Worm (Caenorhabditis elegans) whole organism, early embryonic: Measurements from ENCODE around the gene gldi-10.

Experiments
- B0310.2 ChIP-seq: sonication (generic microtip); optimal IDR thresholded peaks from 2 replicates; lab custom pipeline; 2016; ENCODE audit warnings: mild to moderate bottlenecking, missing genetic modification characterization, missing compliant biosample characterization
- F13C5.2 ChIP-seq: sonication (generic microtip); optimal IDR thresholded peaks from 2 replicates; lab custom pipeline; 2017; ENCODE audit warnings: mild to moderate bottlenecking, missing genetic modification characterization, inconsistent platforms, missing compliant biosample characterization
- aly-1 ChIP-seq: sonication (generic microtip); optimal IDR thresholded peaks from 2 replicates; lab custom pipeline; 2016; ENCODE audit warnings: missing genetic modification characterization, missing compliant biosample characterization
- ama-1 ChIP-seq: fragments of 150-350 bp; optimal IDR thresholded peaks from 2 replicates; lab custom pipeline; 2014
- ceh-13 ChIP-seq: fragments of 200-800 bp; sonication (Bioruptor generic); optimal IDR thresholded peaks from 2 replicates; lab custom pipeline; 2018; ENCODE audit warnings: mild to moderate bottlenecking, missing genetic modification characterization, missing compliant biosample characterization
- ceh-36 ChIP-seq: sonication (generic microtip); optimal IDR thresholded peaks from 2 replicates; lab custom pipeline; 2016; ENCODE audit warnings: missing genetic modification characterization, inconsistent platforms, missing compliant biosample characterization
- ets-7 ChIP-seq: sonication (generic microtip); optimal IDR thresholded peaks from 2 replicates; lab custom pipeline; 2016; ENCODE audit warnings: missing genotype, missing genetic modification characterization, missing compliant biosample characterization
- flt-1 ChIP-seq: fragments of 200-800 bp; sonication (Bioruptor generic); IDR thresholded peaks from 2 replicates; pipeline ENCODE4 v1.3.6; 2022; ENCODE audit warnings: missing genetic modification characterization, missing compliant biosample characterization
- hmbx-1 ChIP-seq: sonication (generic microtip); optimal IDR thresholded peaks from 2 replicates; lab custom pipeline; 2016; ENCODE audit warnings: mild to moderate bottlenecking, missing genetic modification characterization, missing compliant biosample characterization
- hmg-4 ChIP-seq: fragments of 200-800 bp; sonication (Bioruptor generic); optimal IDR thresholded peaks from 2 replicates; lab custom pipeline; 2018; ENCODE audit warnings: mild to moderate bottlenecking, missing genetic modification characterization, missing compliant biosample characterization
- hnd-1 ChIP-seq: sonication (generic microtip); optimal IDR thresholded peaks from 2 replicates; lab custom pipeline; 2016; ENCODE audit warnings: missing genetic modification characterization, missing compliant biosample characterization
- pes-1 ChIP-seq: fragments of 200-800 bp; sonication (Bioruptor generic); IDR thresholded peaks from 2 replicates; pipeline ENCODE4 v1.3.6; 2022; ENCODE audit warnings: missing genetic modification reagents, missing genetic modification characterization, missing compliant biosample characterization
- scrt-1 ChIP-seq: fragments of 200-800 bp; sonication (Bioruptor generic); IDR thresholded peaks from 2 replicates; pipeline ENCODE4 v1.3.6; 2022; ENCODE audit warnings: missing genetic modification characterization, missing compliant biosample characterization
- sea-1 ChIP-seq: fragments of 200-800 bp; sonication (Bioruptor generic); conservative IDR thresholded peaks from 2 replicates; pipeline ENCODE4 v1.3.6; 2022; ENCODE audit warnings: missing genetic modification characterization, missing compliant biosample characterization
- tbx-11 ChIP-seq: fragments of 200-800 bp; sonication (Bioruptor generic); IDR thresholded peaks from 2 replicates; pipeline ENCODE4 v1.3.6; 2022; ENCODE audit warnings: missing genetic modification characterization, missing compliant biosample characterization
- tbx-37 ChIP-seq: fragments of 200-800 bp; sonication (Bioruptor generic); conservative IDR thresholded peaks from 2 replicates; pipeline ENCODE4 v1.3.6; 2022; ENCODE audit warnings: missing genetic modification reagents, missing genetic modification characterization, missing compliant biosample characterization
- tra-4 ChIP-seq: sonication (generic microtip); optimal IDR thresholded peaks from 2 replicates; lab custom pipeline; 2017; ENCODE audit warnings: missing genetic modification characterization, missing compliant biosample characterization

gldi-10 gene

DNA sequence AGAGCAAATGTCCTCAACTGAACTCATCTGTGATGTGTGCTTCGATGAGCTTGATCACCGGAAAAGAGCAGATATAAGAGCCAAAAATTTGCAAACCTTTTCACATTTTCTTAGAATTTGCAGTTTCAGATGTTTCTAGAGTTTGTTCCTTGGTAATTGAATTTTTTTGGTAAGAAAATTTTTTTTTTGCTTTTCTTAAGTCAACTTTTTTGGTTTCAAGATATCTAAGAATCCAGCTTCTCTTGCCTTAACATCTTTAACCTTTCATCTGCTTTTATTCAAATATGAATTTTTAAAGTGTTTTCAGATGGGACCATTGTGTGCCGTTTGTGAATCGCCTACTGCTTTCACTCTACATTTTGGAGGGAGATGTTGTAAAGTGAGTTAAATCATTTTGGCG lies 29.3 kb upstream of the gldi-10 start, which contains the start of gene nhr-11:
TSS of gene nhr-11 (plus strand) at position 301 of the 400 bp plus-strand sequence.
- TF ChIP-seq tbx-11 (GFP tag; lab: Robert Waterston, UW), result no peak
- no peak for TF ChIP-seq aly-1 (tag; lab: Kevin White, UChicago)
- no peak for TF ChIP-seq tra-4 (tag; lab: Kevin White, UChicago)

DNA sequence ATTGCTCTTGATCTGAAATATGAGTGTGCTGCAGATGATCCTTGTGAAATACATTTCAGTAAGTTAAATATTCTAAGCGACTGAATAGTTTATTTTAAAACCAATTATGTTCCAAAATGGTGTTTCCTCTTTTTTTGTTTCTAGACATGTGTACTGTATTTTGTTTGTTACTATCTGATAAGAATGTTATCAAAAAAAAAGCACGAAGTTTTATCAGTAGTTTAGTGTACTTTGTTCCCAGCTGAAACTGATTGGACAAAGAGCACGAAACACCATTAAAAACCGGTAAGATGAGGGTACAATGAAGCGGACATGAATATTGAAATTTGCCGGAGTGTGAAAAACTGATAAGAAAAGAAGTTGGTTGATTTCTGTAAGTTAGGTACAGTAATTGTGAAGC lies 28.9 kb upstream of the gldi-10 start:
- no peak for TF ChIP-seq tra-4 (tag; lab: Kevin White, UChicago)
- TF ChIP-seq aly-1 (tag; lab: Kevin White, UChicago), result no peak
- no peak for TF ChIP-seq scrt-1 (GFP tag; lab: Robert Waterston, UW)
- no peak for TF ChIP-seq flt-1 (GFP tag; lab: Robert Waterston, UW)
- no peak for TF ChIP-seq F13C5.2 (tag; lab: Kevin White, UChicago)
- TF ChIP-seq ceh-13 (GFP tag; lab: Kevin White, UChicago), result no peak
- no peak for TF ChIP-seq sea-1 (GFP tag; lab: Robert Waterston, UW)
- TF ChIP-seq hmg-4 (GFP tag; lab: Kevin White, UChicago), result no peak
- no peak for TF ChIP-seq ets-7

DNA sequence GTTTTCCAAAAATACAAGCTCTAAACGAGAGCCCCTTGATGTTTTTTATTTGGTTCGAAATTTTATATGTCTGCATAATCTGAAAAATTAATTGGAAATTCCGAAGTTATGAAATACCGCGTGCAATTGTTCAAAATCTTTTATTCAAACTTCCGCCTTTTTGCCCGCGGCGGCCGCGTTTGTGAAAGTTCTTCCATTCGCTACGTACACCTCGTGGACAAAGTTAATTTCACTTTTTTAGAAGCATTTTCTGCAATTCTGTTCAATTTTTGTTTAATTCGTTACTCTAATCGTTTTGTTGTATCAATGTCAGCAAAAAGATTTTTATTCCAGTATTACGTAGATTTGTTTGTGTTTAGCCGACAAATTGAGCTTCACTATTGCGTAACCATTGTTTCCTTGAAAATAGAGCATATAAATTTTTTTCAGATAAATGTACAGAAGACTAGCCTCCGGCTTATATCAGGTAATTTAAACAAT lies 24.8 kb upstream of the gldi-10 start, which contains the start of gene mppb-1:
TSS of gene mppb-1 (plus strand) at position 430 of the 480 bp plus-strand sequence.
- TF ChIP-seq tbx-11 (GFP tag; lab: Robert Waterston, UW) (no peak), tbx-37 (GFP tag; lab: Robert Waterston, UW) (peak; percentile 73), ceh-13 (GFP tag; lab: Kevin White, UChicago) (no peak), ets-7 (peak; percentile 25), scrt-1 (GFP tag; lab: Robert Waterston, UW) (no peak), pes-1 (GFP tag; lab: Robert Waterston, UW) (no peak), hnd-1 (tag; lab: Kevin White, UChicago) (no peak), F13C5.2 (tag; lab: Kevin White, UChicago) (peak; percentile 23), hmg-4 (GFP tag; lab: Kevin White, UChicago) (no peak), ceh-36 (tag; lab: Kevin White, UChicago) (no peak), tra-4 (tag; lab: Kevin White, UChicago) (no peak), ama-1 (lab: Kevin White, UChicago) (no peak), flt-1 (GFP tag; lab: Robert Waterston, UW) (no peak), sea-1 (GFP tag; lab: Robert Waterston, UW) (no peak)

DNA sequence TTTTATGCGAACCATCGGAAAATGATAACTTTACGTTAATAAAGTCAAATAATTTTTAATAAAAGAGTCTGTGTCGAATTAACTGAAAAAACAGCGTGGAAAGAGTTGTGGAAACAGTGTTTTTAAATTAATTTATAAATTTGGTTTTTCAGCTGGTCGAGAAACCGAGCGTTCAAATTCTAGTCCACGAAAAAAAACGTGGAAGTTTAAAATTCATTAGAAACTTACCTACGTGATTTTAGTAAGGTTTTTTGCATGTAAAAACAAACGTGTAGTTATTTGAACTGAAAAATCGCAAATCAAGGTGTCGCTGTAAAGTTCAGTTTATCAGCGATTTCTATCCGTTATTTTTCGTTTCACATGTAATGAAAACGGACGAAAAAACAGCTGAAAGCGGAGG lies 20.6 kb upstream of the gldi-10 start, which contains the start of gene mans-4:
TSS of gene mans-4 (minus strand) at position 101 of the 400 bp plus-strand sequence.
- TF ChIP-seq tra-4 (tag; lab: Kevin White, UChicago) (no peak), hmbx-1 (tag; lab: Kevin White, UChicago) (no peak), tbx-11 (GFP tag; lab: Robert Waterston, UW) (no peak), ama-1 (lab: Kevin White, UChicago) (no peak), pes-1 (GFP tag; lab: Robert Waterston, UW) (no peak), ceh-13 (GFP tag; lab: Kevin White, UChicago) (no peak), hnd-1 (tag; lab: Kevin White, UChicago) (no peak), hmg-4 (GFP tag; lab: Kevin White, UChicago) (no peak), F13C5.2 (tag; lab: Kevin White, UChicago) (no peak), tbx-37 (GFP tag; lab: Robert Waterston, UW) (no peak), ceh-36 (tag; lab: Kevin White, UChicago) (no peak), scrt-1 (GFP tag; lab: Robert Waterston, UW) (no peak), aly-1 (tag; lab: Kevin White, UChicago) (no peak), flt-1 (GFP tag; lab: Robert Waterston, UW) (no peak), B0310.2 (tag; lab: Kevin White, UChicago) (no peak), ets-7 (no peak), sea-1 (GFP tag; lab: Robert Waterston, UW) (no peak)

DNA sequence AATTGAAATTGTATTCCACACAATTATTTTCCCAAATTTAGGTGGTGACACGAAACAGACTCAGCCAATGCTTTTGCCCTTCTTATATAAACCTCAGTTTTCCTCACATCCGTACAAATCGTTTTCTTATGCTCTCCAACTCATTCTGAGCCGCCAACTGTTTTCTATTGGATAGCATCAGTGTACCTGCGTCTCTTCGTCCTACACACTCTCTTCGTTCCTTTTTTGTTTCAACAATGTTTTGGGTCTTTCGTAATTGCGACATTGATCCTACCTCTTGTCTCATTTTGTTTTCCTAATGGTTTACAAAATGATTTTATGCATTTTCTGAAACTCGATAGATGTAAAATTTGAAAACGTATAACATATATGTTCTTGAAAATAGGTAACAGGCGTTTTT lies 19.7 kb upstream of the gldi-10 start:
- TF ChIP-seq scrt-1 (GFP tag; lab: Robert Waterston, UW) (no peak), tbx-37 (GFP tag; lab: Robert Waterston, UW) (no peak), tra-4 (tag; lab: Kevin White, UChicago) (no peak), ama-1 (lab: Kevin White, UChicago) (no peak), hmg-4 (GFP tag; lab: Kevin White, UChicago) (no peak), hnd-1 (tag; lab: Kevin White, UChicago) (no peak), tbx-11 (GFP tag; lab: Robert Waterston, UW) (no peak), sea-1 (GFP tag; lab: Robert Waterston, UW) (no peak), flt-1 (GFP tag; lab: Robert Waterston, UW) (no peak), B0310.2 (tag; lab: Kevin White, UChicago) (no peak), ceh-36 (tag; lab: Kevin White, UChicago) (no peak), aly-1 (tag; lab: Kevin White, UChicago) (no peak), hmbx-1 (tag; lab: Kevin White, UChicago) (no peak), ceh-13 (GFP tag; lab: Kevin White, UChicago) (no peak), pes-1 (GFP tag; lab: Robert Waterston, UW) (no peak), F13C5.2 (tag; lab: Kevin White, UChicago) (no peak), ets-7 (no peak)

DNA sequence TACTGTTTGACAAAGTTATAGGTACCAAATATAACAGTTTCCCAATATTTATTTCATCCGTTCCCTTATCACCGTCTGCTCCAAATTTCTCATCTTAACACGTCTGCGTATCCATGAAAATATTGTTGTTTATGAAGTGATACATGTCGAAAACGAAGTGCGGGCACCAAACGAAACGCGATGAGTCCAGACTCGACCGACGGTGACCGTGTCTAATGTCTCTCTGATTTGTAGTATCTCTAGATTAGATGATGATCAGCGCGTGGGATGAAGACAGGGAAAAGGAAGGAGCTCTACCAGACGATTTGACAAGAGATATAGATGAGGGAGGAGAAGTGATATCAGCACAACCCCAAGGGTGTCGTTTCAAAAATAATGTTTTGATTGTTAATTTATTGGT lies 18.8 kb upstream of the gldi-10 start:
- TF ChIP-seq tra-4 (tag; lab: Kevin White, UChicago) (no peak), B0310.2 (tag; lab: Kevin White, UChicago) (no peak), tbx-11 (GFP tag; lab: Robert Waterston, UW) (no peak), hmbx-1 (tag; lab: Kevin White, UChicago) (no peak), pes-1 (GFP tag; lab: Robert Waterston, UW) (no peak), ceh-13 (GFP tag; lab: Kevin White, UChicago) (no peak), hnd-1 (tag; lab: Kevin White, UChicago) (no peak), scrt-1 (GFP tag; lab: Robert Waterston, UW) (no peak), sea-1 (GFP tag; lab: Robert Waterston, UW) (no peak), flt-1 (GFP tag; lab: Robert Waterston, UW) (no peak), tbx-37 (GFP tag; lab: Robert Waterston, UW) (no peak), ama-1 (lab: Kevin White, UChicago) (no peak), aly-1 (tag; lab: Kevin White, UChicago) (no peak), ceh-36 (tag; lab: Kevin White, UChicago) (no peak), F13C5.2 (tag; lab: Kevin White, UChicago) (no peak), ets-7 (no peak), hmg-4 (GFP tag; lab: Kevin White, UChicago) (no peak)
